Fruit fly (Drosophila melanogaster): ENCODE data around the gene Sik2.

Gene Sik2

DNA sequence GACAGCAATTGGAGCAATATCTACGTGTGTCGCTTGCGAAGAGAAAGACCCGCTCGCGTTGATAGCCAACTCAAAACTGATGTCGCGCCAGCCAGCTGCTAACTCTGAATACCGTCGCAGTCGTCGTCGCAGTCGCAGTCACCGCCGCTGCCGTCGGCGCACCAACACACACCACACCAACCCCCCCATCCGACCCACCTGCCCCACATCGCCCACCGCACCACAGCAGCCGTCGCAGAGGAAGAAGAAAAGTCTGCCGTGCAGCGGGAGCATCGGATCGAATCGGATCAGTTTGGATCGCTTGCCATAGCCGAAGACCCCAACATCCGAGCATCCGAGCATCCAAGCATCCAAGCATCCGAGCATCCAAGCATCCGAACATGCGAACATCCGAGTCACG is 25.3 kb downstream of the Sik2 start:
- TF ChIP-seq CG8478 (optimal IDR thresholded peaks at IDR 0.05) (no peak), EcR (GFP tag; optimal IDR thresholded peaks at IDR 0.05) (no peak), usp (GFP tag; optimal IDR thresholded peaks at IDR 0.05) (no peak), psq (optimal IDR thresholded peaks at IDR 0.05) (no peak), Dll (optimal IDR thresholded peaks at IDR 0.05) (no peak), pan (optimal IDR thresholded peaks at IDR 0.05) (no peak)

DNA sequence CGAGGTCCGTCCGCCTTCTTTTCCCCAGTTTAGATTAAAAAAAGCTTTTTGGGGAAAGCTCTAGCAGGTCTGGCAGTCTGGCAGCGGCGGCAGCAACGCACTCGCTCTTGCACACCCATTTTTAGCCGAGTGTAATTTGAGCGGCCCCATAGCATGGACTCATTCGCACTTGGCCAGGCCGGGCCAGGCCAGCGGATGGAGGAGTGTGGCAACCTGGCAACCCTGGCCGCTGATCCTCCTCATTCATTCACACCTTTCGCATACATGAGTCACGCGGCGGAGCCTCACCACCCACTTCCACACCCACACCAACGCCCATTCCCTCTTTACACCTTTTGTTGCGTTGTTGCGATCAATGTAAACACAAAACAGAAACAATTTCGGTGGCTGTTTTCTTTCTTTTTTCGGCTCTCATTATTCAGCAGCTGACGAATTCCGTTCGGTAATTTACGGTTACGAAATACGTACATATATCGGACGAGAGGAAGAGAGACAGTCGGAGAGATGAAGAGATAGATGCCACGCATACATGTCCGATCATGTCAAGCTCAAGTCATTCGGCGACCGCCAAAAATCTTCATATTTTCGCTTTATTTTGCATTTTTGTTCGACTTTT is 28.8 kb downstream of the Sik2 start:
- TF ChIP-seq pan (optimal IDR thresholded peaks at IDR 0.05) (no peak), CG8478 (optimal IDR thresholded peaks at IDR 0.05) (no peak), Dll (optimal IDR thresholded peaks at IDR 0.05) (no peak), EcR (GFP tag; optimal IDR thresholded peaks at IDR 0.05) (no peak), usp (GFP tag; optimal IDR thresholded peaks at IDR 0.05) (no peak), psq (optimal IDR thresholded peaks at IDR 0.05) (no peak)

DNA sequence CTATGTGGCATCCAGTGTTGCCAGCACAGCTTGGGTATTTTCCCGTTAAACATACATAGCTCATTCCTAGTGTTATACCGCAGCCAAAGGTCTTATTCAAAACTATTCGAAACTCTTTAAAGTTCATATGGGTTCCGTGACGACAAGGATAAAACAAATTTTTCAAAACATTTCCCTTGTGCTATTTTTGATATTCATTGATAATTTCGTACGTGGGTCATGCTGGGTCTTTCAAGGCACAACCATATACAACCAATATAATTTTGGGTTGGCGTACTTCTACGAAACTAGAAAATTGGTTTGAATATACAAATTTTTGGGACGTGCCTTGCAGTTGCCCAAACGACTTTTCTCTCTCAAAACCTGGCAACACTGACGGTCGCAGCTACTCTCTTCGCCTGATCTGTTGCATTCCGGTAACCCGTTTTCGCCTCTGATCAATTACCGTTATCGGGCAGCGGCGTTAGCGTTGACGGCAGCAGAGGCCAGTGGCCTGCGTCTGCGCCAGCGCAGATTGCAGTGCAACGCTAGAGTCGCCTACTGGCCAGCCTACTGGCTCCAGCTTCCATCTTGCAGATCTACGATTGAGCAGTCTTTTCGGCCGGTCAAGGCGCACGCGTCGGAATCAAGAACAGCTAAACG is 29.4 kb downstream of the Sik2 start:
- no peak for TF ChIP-seq pan (optimal IDR thresholded peaks at IDR 0.05)

dm6 chrX:2031308-2031707 is 30.4 kb downstream of the Sik2 start:
- TF ChIP-seq Dll (optimal IDR thresholded peaks at IDR 0.05) (no peak), psq (optimal IDR thresholded peaks at IDR 0.05) (no peak), pan (optimal IDR thresholded peaks at IDR 0.05) (no peak), CG8478 (optimal IDR thresholded peaks at IDR 0.05) (no peak), usp (GFP tag; optimal IDR thresholded peaks at IDR 0.05) (no peak), EcR (GFP tag; optimal IDR thresholded peaks at IDR 0.05) (no peak)

DNA sequence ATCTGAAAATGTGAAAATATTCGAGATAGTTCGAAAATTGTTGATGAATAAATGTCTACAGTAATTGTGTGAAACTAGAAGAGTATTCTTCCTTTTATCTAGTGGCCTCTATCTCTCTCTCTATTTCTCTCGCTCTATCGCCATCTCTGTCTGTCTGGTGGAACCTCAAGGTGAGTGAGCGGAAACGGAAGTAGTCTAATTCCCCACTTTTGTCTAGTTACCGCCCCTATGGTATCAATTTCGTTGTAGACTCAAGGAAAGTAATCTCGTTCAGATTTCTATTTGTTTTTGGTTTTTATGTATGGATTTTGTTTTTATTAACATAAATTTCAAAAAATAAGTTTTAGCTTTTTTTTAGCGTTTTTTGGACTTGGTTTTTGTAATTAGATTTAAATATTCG is 36.9 kb downstream of the Sik2 start:
- TF ChIP-seq pan (optimal IDR thresholded peaks at IDR 0.05) (no peak), usp (GFP tag; optimal IDR thresholded peaks at IDR 0.05) (no peak), psq (optimal IDR thresholded peaks at IDR 0.05) (no peak), EcR (GFP tag; optimal IDR thresholded peaks at IDR 0.05) (no peak), CG8478 (optimal IDR thresholded peaks at IDR 0.05) (no peak), Dll (optimal IDR thresholded peaks at IDR 0.05) (no peak)

- TF ChIP-seq CG8478 (optimal IDR thresholded peaks at IDR 0.05), result no peak
- no peak for TF ChIP-seq pan (optimal IDR thresholded peaks at IDR 0.05)
- TF ChIP-seq usp (GFP tag; optimal IDR thresholded peaks at IDR 0.05), result no peak
- TF ChIP-seq psq (optimal IDR thresholded peaks at IDR 0.05), result no peak
- TF ChIP-seq Dll (optimal IDR thresholded peaks at IDR 0.05), result no peak
- TF ChIP-seq EcR (GFP tag; optimal IDR thresholded peaks at IDR 0.05), result no peak
Observed at dm6 chrX:2013365-2013764, 48.4 kb downstream of the Sik2 start.

DNA sequence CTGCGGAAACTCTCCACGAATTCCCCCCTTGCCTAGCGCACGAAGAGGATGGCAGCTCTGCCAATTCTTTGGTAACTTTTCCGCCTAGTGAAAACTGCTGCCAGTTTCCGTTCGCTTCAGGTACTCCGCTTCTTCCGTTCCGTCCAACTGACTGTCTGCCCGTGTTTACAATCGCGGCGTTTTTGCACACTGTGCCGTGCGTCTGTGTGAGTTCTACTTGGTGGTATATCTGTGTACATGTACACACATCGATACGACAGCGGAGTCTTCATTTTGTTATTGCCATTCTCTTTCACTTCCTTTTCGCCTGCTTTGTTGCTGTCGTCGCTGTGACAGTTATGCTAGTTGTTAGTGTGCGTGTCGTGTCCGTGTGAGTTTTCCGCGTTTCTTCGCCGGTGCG is 48.9 kb downstream of the Sik2 start:
- TF ChIP-seq EcR (GFP tag; optimal IDR thresholded peaks at IDR 0.05) (no peak), pan (optimal IDR thresholded peaks at IDR 0.05) (no peak), Dll (optimal IDR thresholded peaks at IDR 0.05) (no peak), usp (GFP tag; optimal IDR thresholded peaks at IDR 0.05) (no peak), psq (optimal IDR thresholded peaks at IDR 0.05) (no peak), CG8478 (optimal IDR thresholded peaks at IDR 0.05) (no peak)

DNA sequence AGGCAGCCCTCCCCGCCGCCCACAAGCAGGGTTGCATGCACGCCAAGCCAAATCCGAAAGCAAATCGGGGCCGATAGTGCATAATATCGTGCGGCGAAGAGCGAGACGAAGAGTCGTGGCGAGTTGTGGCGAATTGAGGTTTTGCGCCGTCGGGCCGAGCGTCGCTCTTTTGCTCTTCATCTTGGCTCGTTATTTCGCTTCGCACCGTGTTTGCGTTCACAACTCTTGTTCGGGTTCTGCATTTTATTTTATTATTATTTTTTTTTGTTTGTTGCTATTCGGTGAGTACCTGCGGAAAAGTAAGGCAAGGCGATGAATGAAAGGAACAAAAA is 49.6 kb downstream of the Sik2 start:
- TF ChIP-seq pan (optimal IDR thresholded peaks at IDR 0.05) (no peak), Dll (optimal IDR thresholded peaks at IDR 0.05) (peak; percentile 11)

dm6 chrX:2011288-2012120 is 50.2 kb downstream of the Sik2 start:
- TF ChIP-seq Dll (optimal IDR thresholded peaks at IDR 0.05), result no peak
- TF ChIP-seq pan (optimal IDR thresholded peaks at IDR 0.05), result no peak
- no peak for TF ChIP-seq CG8478 (optimal IDR thresholded peaks at IDR 0.05)
- no peak for TF ChIP-seq psq (optimal IDR thresholded peaks at IDR 0.05)
- no peak for TF ChIP-seq EcR (GFP tag; optimal IDR thresholded peaks at IDR 0.05)
- TF ChIP-seq usp (GFP tag; optimal IDR thresholded peaks at IDR 0.05), result no peak

dm6 chrX:2010010-2010873 is 51.5 kb downstream of the Sik2 start, which contains the start of gene east:
Gene east, plus strand, starts transcription at chrX:2010860.
- TF ChIP-seq usp (GFP tag; optimal IDR thresholded peaks at IDR 0.05), result no peak
- peak; percentile 15 for TF ChIP-seq psq (optimal IDR thresholded peaks at IDR 0.05)
- peak; percentile 72 for TF ChIP-seq Dll (optimal IDR thresholded peaks at IDR 0.05)

DNA sequence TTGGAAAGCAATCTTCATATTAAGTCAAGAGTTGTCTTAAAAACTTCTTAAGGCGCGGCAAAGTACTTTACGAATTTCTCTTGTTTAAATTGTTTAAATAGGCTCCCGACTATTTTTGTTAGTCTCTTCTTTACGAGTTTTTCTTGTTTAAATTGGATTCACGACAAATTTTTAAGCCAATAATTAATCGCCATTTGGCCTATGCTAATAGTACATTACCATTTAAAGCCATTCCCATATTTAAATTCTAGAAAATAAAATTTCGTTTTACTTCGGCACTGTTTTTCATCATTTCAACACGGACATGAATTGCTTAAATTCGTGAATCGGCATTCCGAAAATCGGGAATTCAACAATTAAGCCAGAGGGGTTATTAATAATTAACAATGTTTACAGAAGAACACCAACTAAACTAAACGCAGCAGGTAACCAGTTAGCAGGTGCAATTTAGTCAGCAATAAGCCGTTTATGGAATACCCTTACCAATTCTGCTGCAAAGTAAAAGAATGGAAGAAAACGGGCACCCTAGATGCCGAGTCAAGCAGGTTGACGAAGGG is 52.2 kb downstream of the Sik2 start:
- TF ChIP-seq Dll (optimal IDR thresholded peaks at IDR 0.05), result no peak
- TF ChIP-seq pan (optimal IDR thresholded peaks at IDR 0.05), result no peak
- TF ChIP-seq psq (optimal IDR thresholded peaks at IDR 0.05), result no peak
- TF ChIP-seq EcR (GFP tag; optimal IDR thresholded peaks at IDR 0.05), result no peak
- no peak for TF ChIP-seq usp (GFP tag; optimal IDR thresholded peaks at IDR 0.05)
- TF ChIP-seq CG8478 (optimal IDR thresholded peaks at IDR 0.05), result no peak
